Worm (Caenorhabditis elegans) whole organism, L2 larva: Measurements from ENCODE around the gene sgca-1.

Experiments used
- C34F6.9 ChIP-seq: fragments of 150-350 bp; optimal IDR thresholded peaks from 2 replicates; lab custom pipeline; 2014; ENCODE audit warnings: missing biosample characterization, missing genetic modification characterization
- R02D3.7 ChIP-seq: fragments of 150-350 bp; optimal IDR thresholded peaks from 2 replicates; lab custom pipeline; 2014; ENCODE audit warnings: missing biosample characterization, missing genetic modification characterization
- ZK546.5 ChIP-seq: sonication (generic microtip); optimal IDR thresholded peaks from 2 replicates; lab custom pipeline; 2017; ENCODE audit warnings: missing biosample characterization, missing genetic modification characterization
- alr-1 ChIP-seq: fragments of 150-350 bp; optimal IDR thresholded peaks from 2 replicates; lab custom pipeline; 2014; ENCODE audit warnings: missing biosample characterization, missing genetic modification characterization
- aly-2 ChIP-seq: fragments of 150-350 bp; optimal IDR thresholded peaks from 2 replicates; lab custom pipeline; 2014; ENCODE audit warnings: missing biosample characterization, missing genetic modification characterization
- ama-1 ChIP-seq: fragments of 150-350 bp; optimal IDR thresholded peaks from 2 replicates; lab custom pipeline; 2018; ENCODE audit warnings: inconsistent platforms
- blmp-1 ChIP-seq: sonication (generic microtip); optimal IDR thresholded peaks from 2 replicates; lab custom pipeline; 2017; ENCODE audit warnings: missing genetic modification characterization, mild to moderate bottlenecking, missing compliant biosample characterization, antibody characterized with exemption, moderate library complexity; ENCODE audit not compliant: insufficient read depth
- ceh-16 ChIP-seq: fragments of 150-350 bp; optimal IDR thresholded peaks from 2 replicates; lab custom pipeline; 2014; ENCODE audit warnings: missing biosample characterization, missing genetic modification characterization
- ceh-82 ChIP-seq: fragments of 150-350 bp; optimal IDR thresholded peaks from 2 replicates; lab custom pipeline; 2014; ENCODE audit warnings: missing biosample characterization, missing genetic modification characterization
- crh-2 ChIP-seq: sonication (generic microtip); optimal IDR thresholded peaks from 2 replicates; lab custom pipeline; 2017; ENCODE audit warnings: missing biosample characterization, missing genetic modification characterization
- dmd-4 ChIP-seq: sonication (generic microtip); optimal IDR thresholded peaks from 2 replicates; lab custom pipeline; 2017; ENCODE audit warnings: missing biosample characterization, missing genetic modification characterization
- egl-27 ChIP-seq: sonication (generic microtip); optimal IDR thresholded peaks from 3 replicates; lab custom pipeline; 2017; ENCODE audit warnings: missing biosample characterization, missing genetic modification reagents, missing genetic modification characterization
- fos-1 ChIP-seq: fragments of 150-350 bp; optimal IDR thresholded peaks from 2 replicates; lab custom pipeline; 2014; ENCODE audit warnings: missing biosample characterization, missing genetic modification characterization
- gmeb-1 ChIP-seq: fragments of 150-350 bp; optimal IDR thresholded peaks from 2 replicates; lab custom pipeline; 2014; ENCODE audit warnings: missing biosample characterization, missing genetic modification characterization
- lin-11 ChIP-seq: fragments of 150-350 bp; sonication (generic microtip); optimal IDR thresholded peaks from 2 replicates; lab custom pipeline; 2014; ENCODE audit warnings: missing biosample characterization, missing genetic modification characterization, inconsistent platforms, mixed read lengths
- lin-39 ChIP-seq: fragments of 150-350 bp; optimal IDR thresholded peaks from 2 replicates; lab custom pipeline; 2014; ENCODE audit warnings: missing biosample characterization, missing genetic modification reagents, missing genetic modification characterization
- mbf-1 ChIP-seq: sonication (generic microtip); optimal IDR thresholded peaks from 2 replicates; lab custom pipeline; 2017; ENCODE audit warnings: missing biosample characterization, missing genetic modification characterization
- mdl-1 ChIP-seq, 2 experiments: fragments of 150-350 bp in 1 of 2; sonication (generic microtip) in 1 of 2; optimal IDR thresholded peaks; 2 replicates each; lab custom pipeline; 2017; ENCODE audit warnings: missing biosample characterization in 2 of 2, missing genetic modification characterization in 2 of 2
- nhr-12 ChIP-seq: fragments of 150-350 bp; optimal IDR thresholded peaks from 2 replicates; lab custom pipeline; 2014; ENCODE audit warnings: missing biosample characterization, missing genetic modification characterization
- nhr-21 ChIP-seq: fragments of 150-350 bp; optimal IDR thresholded peaks from 2 replicates; lab custom pipeline; 2014; ENCODE audit warnings: missing biosample characterization, missing genetic modification characterization
- nhr-23 ChIP-seq: fragments of 150-350 bp; optimal IDR thresholded peaks from 2 replicates; lab custom pipeline; 2014; ENCODE audit warnings: missing biosample characterization, missing genetic modification reagents, missing genetic modification characterization
- nhr-237 ChIP-seq: fragments of 150-350 bp; optimal IDR thresholded peaks from 2 replicates; lab custom pipeline; 2014; ENCODE audit warnings: missing biosample characterization, missing genetic modification characterization
- nhr-25 ChIP-seq: fragments of 150-350 bp; sonication (generic microtip); optimal IDR thresholded peaks from 3 replicates; lab custom pipeline; 2014; ENCODE audit warnings: missing biosample characterization, missing genetic modification characterization
- nhr-6 ChIP-seq: fragments of 150-350 bp; optimal IDR thresholded peaks from 2 replicates; lab custom pipeline; 2014; ENCODE audit warnings: missing biosample characterization, missing genetic modification characterization
- nhr-77 ChIP-seq: fragments of 150-350 bp; optimal IDR thresholded peaks from 2 replicates; lab custom pipeline; 2014; ENCODE audit warnings: missing biosample characterization, missing genetic modification characterization
- peb-1 ChIP-seq: fragments of 150-350 bp; optimal IDR thresholded peaks from 2 replicates; lab custom pipeline; 2014; ENCODE audit warnings: missing biosample characterization, missing genetic modification characterization
- sem-4 ChIP-seq: fragments of 150-350 bp; optimal IDR thresholded peaks from 2 replicates; lab custom pipeline; 2014; ENCODE audit warnings: missing biosample characterization, missing genetic modification reagents, missing genetic modification characterization
- sma-3 ChIP-seq: sonication (generic microtip); optimal IDR thresholded peaks from 2 replicates; lab custom pipeline; 2016; ENCODE audit warnings: missing genetic modification reagents, missing genetic modification characterization, missing compliant biosample characterization
- sma-9 ChIP-seq, 2 experiments: fragments of 150-350 bp in 1 of 2; sonication (generic microtip) in 1 of 2; optimal IDR thresholded peaks; 2 replicates each; lab custom pipeline; 2014 to 2016; ENCODE audit warnings: missing genetic modification characterization in 2 of 2, mild to moderate bottlenecking in 1 of 2, missing biosample characterization in 1 of 2, missing compliant biosample characterization in 1 of 2, missing genetic modification reagents in 1 of 2, moderate library complexity in 1 of 2
- unc-39 ChIP-seq: fragments of 150-350 bp; optimal IDR thresholded peaks from 2 replicates; lab custom pipeline; 2014; ENCODE audit warnings: missing biosample characterization, missing genetic modification characterization
- unc-55 ChIP-seq: fragments of 150-350 bp; sonication (generic microtip); optimal IDR thresholded peaks from 3 replicates; lab custom pipeline; 2014; ENCODE audit warnings: missing biosample characterization, missing genetic modification reagents, missing genetic modification characterization
- unc-62 ChIP-seq: fragments of 150-350 bp; optimal IDR thresholded peaks from 2 replicates; lab custom pipeline; 2014; ENCODE audit warnings: missing biosample characterization, missing genetic modification reagents, missing genetic modification characterization
- zag-1 ChIP-seq: fragments of 150-350 bp; optimal IDR thresholded peaks from 2 replicates; lab custom pipeline; 2014; ENCODE audit warnings: missing biosample characterization, missing genetic modification characterization
- ztf-1 ChIP-seq: fragments of 200-800 bp; sonication (Bioruptor generic); conservative IDR thresholded peaks from 2 replicates; pipeline ENCODE4 v1.3.6; 2022; ENCODE audit warnings: missing genetic modification characterization, missing compliant biosample characterization
- ztf-11 ChIP-seq: sonication (generic microtip); optimal IDR thresholded peaks from 2 replicates; lab custom pipeline; 2017; ENCODE audit warnings: missing biosample characterization, missing genetic modification characterization
- ztf-4 ChIP-seq: fragments of 150-350 bp; optimal IDR thresholded peaks from 2 replicates; lab custom pipeline; 2014; ENCODE audit warnings: missing biosample characterization, missing genetic modification characterization

sgca-1 gene

ce11 chrX:6790457-6790856 lies 1.1 kb upstream of the sgca-1 start:
- TF ChIP-seq alr-1 (tag; lab: Kevin White, UChicago) (no peak), crh-2 (peak; percentile 42)

ce11 chrX:6784181-6784580 lies 5.2 kb downstream of the sgca-1 start, which contains the start of gene bgal-2:
bgal-2 (plus strand) TSS chrX:6784411.
- TF ChIP-seq ceh-16 (tag; lab: Kevin White, UChicago): no peak
- TF ChIP-seq crh-2: peak; percentile 6
- no peak for TF ChIP-seq nhr-25 (tag; lab: Kevin White, UChicago)
- peak; percentile 5 for TF ChIP-seq sma-9 (GFP tag; optimal IDR thresholded peaks at IDR 0.05; lab: Kevin White, UChicago)
- TF ChIP-seq sma-9 (tag; optimal IDR thresholded peaks at IDR 0.05; lab: Kevin White, UChicago): no peak
- TF ChIP-seq alr-1 (tag; lab: Kevin White, UChicago): no peak
- no peak for TF ChIP-seq unc-39 (tag; lab: Kevin White, UChicago)
- TF ChIP-seq ztf-4: no peak
- TF ChIP-seq peb-1 (tag; lab: Kevin White, UChicago): no peak
- TF ChIP-seq fos-1 (tag; lab: Kevin White, UChicago): peak; percentile 75
- no peak for TF ChIP-seq nhr-6 (tag; lab: Kevin White, UChicago)
- TF ChIP-seq nhr-21: no peak
- TF ChIP-seq lin-39 (tag; lab: Kevin White, UChicago): no peak

- TF ChIP-seq peb-1 (tag; lab: Kevin White, UChicago): no peak
- TF ChIP-seq gmeb-1 (tag; lab: Kevin White, UChicago): no peak
- TF ChIP-seq sma-3: no peak
- no peak for TF ChIP-seq ZK546.5 (tag; lab: Kevin White, UChicago)
- no peak for TF ChIP-seq ztf-11 (tag; lab: Kevin White, UChicago)
- TF ChIP-seq ceh-82 (tag; lab: Kevin White, UChicago): no peak
- no peak for TF ChIP-seq unc-62 (GFP tag; lab: Kevin White, UChicago)
- TF ChIP-seq ama-1: no peak
- TF ChIP-seq R02D3.7: no peak
- no peak for TF ChIP-seq nhr-237 (tag; lab: Kevin White, UChicago)
- TF ChIP-seq mbf-1: no peak
- TF ChIP-seq lin-39 (tag; lab: Kevin White, UChicago): no peak
- TF ChIP-seq nhr-25 (tag; lab: Kevin White, UChicago): no peak
- TF ChIP-seq, all 48 proteins: peak for 0
Observed at ce11 chrX:6782857-6783256, 6.5 kb downstream of the sgca-1 start, which contains the start of gene idpp-6. idpp-6 (plus strand) TSS chrX:6783157.

- TF ChIP-seq ztf-4: no peak
- TF ChIP-seq alr-1 (tag; lab: Kevin White, UChicago): no peak
- no peak for TF ChIP-seq ama-1
- TF ChIP-seq zag-1 (tag; lab: Kevin White, UChicago): no peak
- no peak for TF ChIP-seq nhr-77 (tag; lab: Kevin White, UChicago)
- TF ChIP-seq crh-2: no peak
- TF ChIP-seq blmp-1 (tag; lab: Kevin White, UChicago): no peak
- TF ChIP-seq egl-27 (tag; lab: Kevin White, UChicago): no peak
- no peak for TF ChIP-seq C34F6.9 (tag; lab: Kevin White, UChicago)
- TF ChIP-seq nhr-21: no peak
- TF ChIP-seq sem-4 (tag; lab: Kevin White, UChicago): no peak
Observed at ce11 chrX:6778014-6778413, 11.3 kb downstream of the sgca-1 start, which contains the start of gene irk-1. irk-1 (minus strand) TSS chrX:6778114.

ce11 chrX:6761688-6762185 lies 27.6 kb downstream of the sgca-1 start, which contains the start of gene abts-4:
abts-4 (minus strand) TSS chrX:6761738.
- TF ChIP-seq nhr-237 (tag; lab: Kevin White, UChicago) (no peak), zag-1 (tag; lab: Kevin White, UChicago) (no peak), mdl-1 (tag; optimal IDR thresholded peaks at IDR 0.05; lab: Kevin White, UChicago) (no peak), unc-55 (GFP tag; lab: Kevin White, UChicago) (no peak), ztf-1 (GFP tag; lab: Robert Waterston, UW) (no peak), nhr-23 (no peak), nhr-12 (tag; lab: Kevin White, UChicago) (no peak), blmp-1 (tag; lab: Kevin White, UChicago) (no peak), sma-3 (no peak), dmd-4 (no peak), fos-1 (tag; lab: Kevin White, UChicago) (peak; percentile 39), lin-11 (no peak), nhr-21 (no peak), sma-9 (GFP tag; optimal IDR thresholded peaks at IDR 0.05; lab: Kevin White, UChicago) (peak; percentile 44), sma-9 (tag; optimal IDR thresholded peaks at IDR 0.05; lab: Kevin White, UChicago) (no peak), crh-2 (no peak), aly-2 (tag; lab: Kevin White, UChicago) (no peak)
